Worm (Caenorhabditis elegans): ENCODE results near the gene chhy-1.
A peak's percentile ranks its signal among the peaks of the same experiment; 100 is the strongest.

The chhy-1 gene

DNA sequence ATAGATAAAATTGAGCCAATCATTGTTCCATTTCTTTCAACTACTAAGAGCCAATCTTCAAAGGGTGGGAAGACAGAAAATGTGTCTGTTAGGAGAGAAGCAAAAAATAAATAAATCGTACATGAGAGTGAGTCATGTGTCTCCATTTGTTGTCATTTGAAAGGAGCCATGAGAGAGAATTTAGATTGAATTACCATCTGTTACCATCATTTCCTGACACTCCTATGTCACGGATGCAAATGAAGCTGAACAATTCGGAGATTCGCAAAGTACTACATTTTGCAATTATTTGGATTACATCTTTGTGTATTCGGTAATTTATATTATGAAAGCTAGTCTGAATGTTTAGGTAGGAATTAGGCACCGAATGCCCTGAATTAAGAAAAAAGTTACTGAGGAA is 29.0 kb downstream of the chhy-1 start:
- no peak for TF ChIP-seq K09A11.1 (tag; optimal IDR thresholded peaks at IDR 0.05; ENCODE audit: insufficient read depth)
- no peak for TF ChIP-seq lin-11 (tag; optimal IDR thresholded peaks at IDR 0.05)
- TF ChIP-seq unc-42 (tag; optimal IDR thresholded peaks at IDR 0.05), result peak; percentile 81
- TF ChIP-seq gmeb-2 (tag; optimal IDR thresholded peaks at IDR 0.05), result no peak

DNA sequence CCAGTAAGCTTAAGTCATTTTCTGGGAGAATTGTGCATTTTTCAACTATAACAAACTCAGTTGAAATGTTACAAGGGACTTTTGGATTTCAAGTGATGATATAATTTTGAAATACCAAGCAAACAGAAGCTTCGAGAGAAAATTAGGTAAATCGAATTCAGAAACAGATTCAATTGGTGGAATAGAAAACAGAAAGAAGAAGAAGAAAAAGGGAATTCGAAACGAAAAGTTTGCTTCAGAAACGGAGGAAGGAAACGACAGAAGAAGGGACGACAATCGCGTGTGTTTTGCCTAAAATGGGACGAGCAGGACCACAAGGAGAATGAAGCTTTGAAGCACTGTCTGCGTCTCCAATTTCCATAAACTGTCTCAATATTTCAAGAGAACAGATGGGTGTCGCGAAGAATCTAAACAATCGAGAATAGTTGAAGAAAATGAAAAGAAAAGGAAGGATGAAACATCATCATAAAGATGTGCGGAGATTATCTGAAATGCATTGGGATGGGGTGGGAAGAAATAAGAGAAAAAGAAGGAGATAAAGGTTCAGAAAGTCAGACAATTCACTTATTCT is 29.7 kb downstream of the chhy-1 start:
- TF ChIP-seq ama-1 (optimal IDR thresholded peaks at IDR 0.05) (no peak), ceh-14 (tag; optimal IDR thresholded peaks at IDR 0.05) (no peak), madf-2 (tag; optimal IDR thresholded peaks at IDR 0.05) (no peak), ttx-3 (tag; optimal IDR thresholded peaks at IDR 0.05) (no peak), nhr-232 (tag; optimal IDR thresholded peaks at IDR 0.05) (no peak), unc-3 (GFP tag; conservative IDR thresholded peaks at IDR 0.05) (no peak), unc-3 (tag; optimal IDR thresholded peaks at IDR 0.05) (no peak), dve-1 (tag; optimal IDR thresholded peaks at IDR 0.05) (no peak), dmd-4 (tag; optimal IDR thresholded peaks at IDR 0.05; ENCODE audit: borderline replicate concordance) (no peak), sox-2 (GFP tag; IDR thresholded peaks at IDR 0.05) (no peak), F13H6.1 (tag; optimal IDR thresholded peaks at IDR 0.05) (no peak), ceh-45 (GFP tag; IDR thresholded peaks at IDR 0.05) (no peak), unc-42 (tag; optimal IDR thresholded peaks at IDR 0.05) (peak; percentile 96), fkh-6 (tag; optimal IDR thresholded peaks at IDR 0.05) (no peak), ceh-31 (tag; optimal IDR thresholded peaks at IDR 0.05) (peak; percentile 54)

DNA sequence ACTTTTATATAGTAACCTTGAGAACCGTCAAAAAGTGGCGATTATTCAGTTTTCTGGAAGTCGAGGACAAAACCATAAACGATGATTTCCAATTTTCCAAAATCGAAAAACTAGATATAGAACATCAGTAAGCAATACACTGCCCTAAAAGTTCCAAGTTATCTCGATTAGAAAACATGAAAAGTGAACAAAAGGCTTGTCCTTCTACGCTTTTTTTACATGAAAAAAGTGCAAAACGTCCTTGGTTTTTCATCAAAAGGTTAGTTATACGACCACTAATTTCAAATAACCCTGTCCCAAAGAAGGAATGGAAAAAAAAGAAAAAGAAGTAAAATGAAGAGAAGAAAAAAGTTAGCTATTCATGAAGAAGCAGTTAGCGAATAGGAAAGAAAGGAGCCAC is 31.5 kb downstream of the chhy-1 start:
- TF ChIP-seq rnt-1 (tag; optimal IDR thresholded peaks at IDR 0.05) (no peak), ceh-22 (tag; optimal IDR thresholded peaks at IDR 0.05) (no peak), fkh-6 (tag; optimal IDR thresholded peaks at IDR 0.05) (no peak), unc-86 (tag; optimal IDR thresholded peaks at IDR 0.05) (no peak), ceh-34 (tag; optimal IDR thresholded peaks at IDR 0.05) (no peak), hlh-13 (GFP tag; optimal IDR thresholded peaks at IDR 0.05) (no peak), C38D4.7 (GFP tag; optimal IDR thresholded peaks at IDR 0.05) (no peak), pqm-1 (tag; optimal IDR thresholded peaks at IDR 0.05) (no peak), T23F11.4 (GFP tag; optimal IDR thresholded peaks at IDR 0.05) (no peak), pat-9 (tag; optimal IDR thresholded peaks at IDR 0.05) (no peak), mec-3 (tag; optimal IDR thresholded peaks at IDR 0.05; ENCODE audit: borderline replicate concordance) (no peak), ceh-30 (tag; optimal IDR thresholded peaks at IDR 0.05) (no peak), tbx-2 (tag; optimal IDR thresholded peaks at IDR 0.05) (no peak), elt-4 (tag; optimal IDR thresholded peaks at IDR 0.05) (no peak), ceh-48 (tag; optimal IDR thresholded peaks at IDR 0.05) (no peak), ceh-19 (GFP tag; optimal IDR thresholded peaks at IDR 0.05) (no peak)

DNA sequence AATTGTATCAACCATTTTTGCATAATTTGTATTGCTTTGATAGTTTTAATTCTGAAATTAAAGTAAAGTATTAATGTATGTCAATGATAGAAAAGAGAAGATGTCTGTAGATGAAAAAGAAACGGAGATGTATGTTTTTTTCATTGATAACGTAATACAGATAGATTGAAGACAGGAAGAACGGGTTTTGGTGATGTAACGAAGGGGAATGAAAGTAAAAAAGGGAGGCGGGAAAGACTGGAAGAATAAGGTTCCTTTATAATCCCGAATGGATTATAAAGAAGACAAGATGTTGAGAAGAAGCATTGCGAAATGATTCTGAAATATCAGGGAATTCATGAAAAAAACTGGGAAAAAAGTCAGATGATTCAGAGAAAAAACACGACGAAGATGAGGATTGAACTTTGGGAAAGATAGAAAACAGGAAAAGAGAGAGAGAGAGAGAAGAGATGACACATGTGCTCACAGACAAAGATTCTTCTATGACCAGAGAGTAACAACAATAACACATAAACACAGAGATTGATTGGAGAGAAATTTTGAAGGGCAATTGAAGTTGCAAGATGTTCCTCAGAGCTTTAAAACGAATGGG is 32.3 kb downstream of the chhy-1 start, which contains the start of gene F54C9.11:
F54C9.11 (minus strand) TSS at position 51 of the 592 bp plus-strand sequence.
- TF ChIP-seq eyg-1 (tag; optimal IDR thresholded peaks at IDR 0.05) (no peak), Y22D7AL.16 (tag; optimal IDR thresholded peaks at IDR 0.05) (no peak), ama-1 (optimal IDR thresholded peaks at IDR 0.05) (no peak), mec-3 (tag; optimal IDR thresholded peaks at IDR 0.05; ENCODE audit: borderline replicate concordance) (no peak), hlh-13 (GFP tag; optimal IDR thresholded peaks at IDR 0.05) (no peak), T23F11.4 (GFP tag; optimal IDR thresholded peaks at IDR 0.05) (no peak), pqm-1 (tag; optimal IDR thresholded peaks at IDR 0.05) (no peak), npax-4 (tag; optimal IDR thresholded peaks at IDR 0.05) (no peak)
